Fruit fly (Drosophila melanogaster) whole organism, embryonic: ENCODE data around the gene NdufV3.

Experiments
- Antp ChIP-seq: fragments of 200-800 bp; sonication (Bioruptor generic); optimal IDR thresholded peaks from 3 replicates; lab custom pipeline; 2016; ENCODE audit warnings: missing biosample characterization, missing genetic modification characterization
- Atf3 ChIP-seq: fragments of 200-800 bp; sonication (Bioruptor generic); optimal IDR thresholded peaks from 3 replicates; lab custom pipeline; 2016; ENCODE audit warnings: missing biosample characterization, missing genetic modification characterization
- CG10654 ChIP-seq: fragments of 200-800 bp; sonication (Bioruptor generic); optimal IDR thresholded peaks from 2 replicates; lab custom pipeline; 2016; ENCODE audit warnings: missing biosample characterization, missing genetic modification characterization
- CG10979 ChIP-seq: fragments of 200-800 bp; sonication (Bioruptor generic); optimal IDR thresholded peaks from 2 replicates; lab custom pipeline; 2018; ENCODE audit warnings: missing biosample characterization, mild to moderate bottlenecking, missing genetic modification characterization, moderate library complexity
- CG11093 ChIP-seq: fragments of 200-800 bp; sonication (Bioruptor generic); IDR thresholded peaks from 3 replicates; pipeline ENCODE4 v1.3.6; 2022; ENCODE audit warnings: missing biosample characterization, missing genetic modification characterization
- CG11398 ChIP-seq: fragments of 200-800 bp; sonication (Bioruptor generic); optimal IDR thresholded peaks from 2 replicates; lab custom pipeline; 2016; ENCODE audit warnings: missing biosample characterization, missing genetic modification characterization
- CG11560 ChIP-seq: fragments of 200-800 bp; sonication (Bioruptor generic); IDR thresholded peaks from 3 replicates; pipeline ENCODE4 v1.3.6; 2022; ENCODE audit warnings: missing biosample characterization, missing genetic modification characterization
- CG12769 ChIP-seq: fragments of 200-800 bp; sonication (Bioruptor generic); optimal IDR thresholded peaks from 2 replicates; lab custom pipeline; 2019; ENCODE audit warnings: missing biosample characterization, mild to moderate bottlenecking, missing genetic modification characterization, moderate library complexity
- CG17328 ChIP-seq: fragments of 200-800 bp; sonication (Bioruptor generic); IDR thresholded peaks from 2 replicates; pipeline ENCODE4 v1.3.6; 2022; ENCODE audit warnings: missing biosample characterization, missing genetic modification characterization
- CG17385 ChIP-seq: fragments of 200-800 bp; sonication (Bioruptor generic); optimal IDR thresholded peaks from 3 replicates; lab custom pipeline; 2018; ENCODE audit warnings: missing biosample characterization, mild to moderate bottlenecking, missing genetic modification characterization
- CG1832 ChIP-seq: fragments of 200-800 bp; sonication (Bioruptor generic); optimal IDR thresholded peaks from 2 replicates; lab custom pipeline; 2017; ENCODE audit warnings: missing biosample characterization, mild to moderate bottlenecking, missing genetic modification characterization, inconsistent platforms
- CG31224 ChIP-seq: fragments of 200-800 bp; sonication (Bioruptor generic); IDR thresholded peaks from 2 replicates; pipeline ENCODE4 v1.3.6; 2022; ENCODE audit warnings: missing biosample characterization, missing genetic modification characterization
- CG32532 ChIP-seq: fragments of 200-800 bp; sonication (Bioruptor generic); IDR thresholded peaks from 2 replicates; pipeline ENCODE4 v1.3.6; 2022; ENCODE audit warnings: missing biosample characterization, missing genetic modification characterization
- CG42726 ChIP-seq: fragments of 200-800 bp; sonication (Bioruptor generic); IDR thresholded peaks from 2 replicates; pipeline ENCODE4 v1.3.6; 2022; ENCODE audit warnings: missing biosample characterization, missing genetic modification characterization; ENCODE audit not compliant: partially characterized antibody
- CG43689 ChIP-seq: fragments of 200-800 bp; sonication (Bioruptor generic); IDR thresholded peaks from 2 replicates; pipeline ENCODE4 v1.3.6; 2022; ENCODE audit warnings: missing biosample characterization, missing genetic modification characterization
- CG4617 ChIP-seq: fragments of 200-800 bp; sonication (Bioruptor generic); optimal IDR thresholded peaks from 3 replicates; lab custom pipeline; 2016; ENCODE audit warnings: missing biosample characterization, missing genetic modification characterization, borderline replicate concordance
- CG6765 ChIP-seq: fragments of 200-800 bp; sonication (Bioruptor generic); optimal IDR thresholded peaks from 3 replicates; lab custom pipeline; 2017; ENCODE audit warnings: missing biosample characterization, mild to moderate bottlenecking, missing genetic modification characterization
- CG6813 ChIP-seq: fragments of 200-800 bp; sonication (Bioruptor generic); optimal IDR thresholded peaks from 2 replicates; lab custom pipeline; 2017; ENCODE audit warnings: missing biosample characterization, missing genetic modification characterization, mild to moderate bottlenecking, moderate library complexity, missing genetic modification reagents
- CG7745 ChIP-seq: fragments of 200-800 bp; sonication (Bioruptor generic); optimal IDR thresholded peaks from 2 replicates; lab custom pipeline; 2018; ENCODE audit warnings: missing biosample characterization, mild to moderate bottlenecking, missing genetic modification characterization, moderate library complexity
- CHES-1-like ChIP-seq: fragments of 200-800 bp; sonication (Bioruptor generic); optimal IDR thresholded peaks from 2 replicates; lab custom pipeline; 2016; ENCODE audit warnings: missing biosample characterization, missing genetic modification characterization
- Chrac-16 ChIP-seq: fragments of 200-800 bp; sonication (Bioruptor generic); optimal IDR thresholded peaks from 3 replicates; lab custom pipeline; 2016; ENCODE audit warnings: missing biosample characterization, missing genetic modification characterization
- D19B ChIP-seq: fragments of 200-800 bp; sonication (Bioruptor generic); optimal IDR thresholded peaks from 2 replicates; lab custom pipeline; 2017; ENCODE audit warnings: missing biosample characterization, mild to moderate bottlenecking, missing genetic modification characterization
- E2f2 ChIP-seq: fragments of 200-800 bp; sonication (Bioruptor generic); IDR thresholded peaks from 2 replicates; pipeline ENCODE4 v1.3.6; 2022; ENCODE audit warnings: missing biosample characterization, missing genetic modification characterization
- Lhr ChIP-seq: fragments of 200-800 bp; sonication (Bioruptor generic); optimal IDR thresholded peaks from 3 replicates; lab custom pipeline; 2017; ENCODE audit warnings: mild to moderate bottlenecking, missing biosample characterization, missing genetic modification reagents, missing genetic modification characterization
- Myb ChIP-seq: fragments of 200-800 bp; sonication (Bioruptor generic); optimal IDR thresholded peaks from 2 replicates; lab custom pipeline; 2016; ENCODE audit warnings: missing biosample characterization, missing genetic modification characterization
- NC2β ChIP-seq: fragments of 200-800 bp; sonication (Bioruptor generic); optimal IDR thresholded peaks from 2 replicates; lab custom pipeline; 2016; ENCODE audit warnings: missing biosample characterization, missing genetic modification characterization
- NK7.1 ChIP-seq: fragments of 200-800 bp; sonication (Bioruptor generic); optimal IDR thresholded peaks from 3 replicates; lab custom pipeline; 2016; ENCODE audit warnings: missing biosample characterization, missing genetic modification characterization
- Oaz ChIP-seq: fragments of 200-800 bp; sonication (Bioruptor generic); IDR thresholded peaks from 2 replicates; pipeline ENCODE4 v1.3.6; 2022; ENCODE audit warnings: missing biosample characterization, missing genetic modification characterization
- Tbp ChIP-seq: fragments of >200 bp; optimal IDR thresholded peaks from 2 replicates; lab custom pipeline; 2018; ENCODE audit warnings: missing biosample characterization, missing genetic modification characterization
- ab ChIP-seq: fragments of 200-800 bp; sonication (Bioruptor generic); optimal IDR thresholded peaks from 2 replicates; lab custom pipeline; 2016; ENCODE audit warnings: missing biosample characterization, missing genetic modification characterization
- aop ChIP-seq: fragments of 200-800 bp; sonication (Bioruptor generic); IDR thresholded peaks from 2 replicates; pipeline ENCODE4 v1.3.6; 2022; ENCODE audit warnings: missing biosample characterization, missing genetic modification characterization
- btn ChIP-seq: fragments of 200-800 bp; sonication (Bioruptor generic); optimal IDR thresholded peaks from 2 replicates; lab custom pipeline; 2016; ENCODE audit warnings: missing biosample characterization, missing genetic modification characterization
- cad ChIP-seq: fragments of >200 bp; optimal IDR thresholded peaks from 2 replicates; lab custom pipeline; 2017; ENCODE audit warnings: missing biosample characterization, missing genetic modification characterization
- danr ChIP-seq: fragments of 200-800 bp; sonication (Bioruptor generic); IDR thresholded peaks from 2 replicates; pipeline ENCODE4 v1.3.6; 2022; ENCODE audit warnings: missing biosample characterization, missing genetic modification characterization
- dati ChIP-seq: fragments of 200-800 bp; sonication (Bioruptor generic); IDR thresholded peaks from 2 replicates; pipeline ENCODE4 v1.3.6; 2022; ENCODE audit warnings: missing biosample characterization, missing genetic modification characterization
- dm ChIP-seq: fragments of 200-800 bp; sonication (Bioruptor generic); optimal IDR thresholded peaks from 3 replicates; lab custom pipeline; 2016; ENCODE audit warnings: missing biosample characterization, missing genetic modification characterization
- dmrt99B ChIP-seq: fragments of 200-800 bp; sonication (Bioruptor generic); optimal IDR thresholded peaks from 2 replicates; lab custom pipeline; 2018; ENCODE audit warnings: missing biosample characterization, mild to moderate bottlenecking, missing genetic modification characterization, moderate library complexity
- en ChIP-seq: fragments of 200-800 bp; sonication (Bioruptor generic); optimal IDR thresholded peaks from 2 replicates; lab custom pipeline; 2016; ENCODE audit warnings: missing biosample characterization, missing genetic modification characterization
- esg ChIP-seq: fragments of 200-800 bp; sonication (Bioruptor generic); conservative IDR thresholded peaks from 2 replicates; pipeline ENCODE4 v1.3.6; 2022; ENCODE audit warnings: missing biosample characterization, missing genetic modification characterization
- fd3F ChIP-seq: fragments of 200-800 bp; sonication (Bioruptor generic); optimal IDR thresholded peaks from 2 replicates; lab custom pipeline; 2018; ENCODE audit warnings: missing biosample characterization, mild to moderate bottlenecking, missing genetic modification characterization, moderate library complexity
- ham ChIP-seq: fragments of 200-800 bp; sonication (Bioruptor generic); IDR thresholded peaks from 2 replicates; pipeline ENCODE4 v1.3.6; 2022; ENCODE audit warnings: missing biosample characterization, missing genetic modification characterization
- jigr1 ChIP-seq: fragments of 200-800 bp; sonication (Bioruptor generic); IDR thresholded peaks from 3 replicates; pipeline ENCODE4 v1.3.6; 2022; ENCODE audit warnings: missing biosample characterization, missing genetic modification characterization
- kay ChIP-seq: fragments of 200-800 bp; sonication (Bioruptor generic); optimal IDR thresholded peaks from 2 replicates; lab custom pipeline; 2016; ENCODE audit warnings: missing biosample characterization, missing genetic modification characterization
- ken ChIP-seq: fragments of 200-800 bp; sonication (Bioruptor generic); IDR thresholded peaks from 3 replicates; pipeline ENCODE4 v1.3.6; 2022; ENCODE audit warnings: missing biosample characterization, missing genetic modification characterization
- lmd ChIP-seq: fragments of 200-800 bp; sonication (Bioruptor generic); IDR thresholded peaks from 2 replicates; pipeline ENCODE4 v1.3.6; 2022; ENCODE audit warnings: missing biosample characterization, missing genetic modification characterization
- nom ChIP-seq: fragments of 200-800 bp; sonication (Bioruptor generic); optimal IDR thresholded peaks from 2 replicates; lab custom pipeline; 2017; ENCODE audit warnings: missing biosample characterization, missing genetic modification characterization, mild to moderate bottlenecking, moderate library complexity, missing genetic modification reagents
- onecut ChIP-seq: fragments of 200-800 bp; sonication (Bioruptor generic); IDR thresholded peaks from 2 replicates; pipeline ENCODE4 v1.3.6; 2022; ENCODE audit warnings: missing biosample characterization, missing genetic modification characterization
- tll ChIP-seq, 2 experiments: fragments of 200-800 bp in 1 of 2; fragments of >200 bp in 1 of 2; sonication (Bioruptor generic) in 1 of 2; optimal IDR thresholded peaks; 2 replicates each; lab custom pipeline; 2017 to 2019; ENCODE audit warnings: missing biosample characterization in 2 of 2, missing genetic modification characterization in 2 of 2, mild to moderate bottlenecking in 1 of 2, moderate library complexity in 1 of 2
- vfl ChIP-seq: fragments of 200-800 bp; sonication (Bioruptor generic); optimal IDR thresholded peaks from 2 replicates; lab custom pipeline; 2016; ENCODE audit warnings: missing biosample characterization, missing genetic modification characterization
- zfh1 ChIP-seq: fragments of 200-800 bp; sonication (Bioruptor generic); IDR thresholded peaks from 3 replicates; pipeline ENCODE4 v1.3.6; 2022; ENCODE audit warnings: missing biosample characterization, missing genetic modification characterization

The NdufV3 gene

dm6 chrX:11390625-11391363, 41.0 kb downstream of the NdufV3 start (continued):
- peak; percentile 43 for TF ChIP-seq danr (GFP tag; lab: Robert Waterston, UW)
- peak; percentile 82 for TF ChIP-seq ab (GFP tag; lab: Kevin White, UChicago)
- TF ChIP-seq CG7745 = no peak
- TF ChIP-seq CG4617 (GFP tag; lab: Kevin White, UChicago) = peak; percentile 55
- no peak for TF ChIP-seq nom (GFP tag; lab: Kevin White, UChicago)
- peak; percentile 64 for TF ChIP-seq Myb (GFP tag; lab: Kevin White, UChicago)
- TF ChIP-seq CG12769 (tag; lab: Kevin White, UChicago) = peak; percentile 94
- peak; percentile 90 for TF ChIP-seq D19B (GFP tag; lab: Kevin White, UChicago)
- peak; percentile 85 for TF ChIP-seq CG17328 (GFP tag; lab: Robert Waterston, UW)
- TF ChIP-seq CG42726 = no peak
- peak; percentile 51 for TF ChIP-seq en
- peak; percentile 74 for TF ChIP-seq Antp (GFP tag; lab: Kevin White, UChicago)
- TF ChIP-seq CG11560 (tag; lab: Robert Waterston, UW) = peak; percentile 78
- TF ChIP-seq fd3F (GFP tag; lab: Kevin White, UChicago) = peak; percentile 60
- TF ChIP-seq Atf3 = peak; percentile 57
- peak; percentile 41 for TF ChIP-seq kay (GFP tag; lab: Kevin White, UChicago)
- TF ChIP-seq lmd (GFP tag; lab: Robert Waterston, UW) = peak; percentile 84
- TF ChIP-seq CHES-1-like = peak; percentile 81
- TF ChIP-seq dati (GFP tag; lab: Robert Waterston, UW) = peak; percentile 65; the same call in 1 of the 2 replicates
- TF ChIP-seq btn (GFP tag; lab: Kevin White, UChicago) = no peak
- TF ChIP-seq NC2β = peak; percentile 72
- TF ChIP-seq CG17385 (GFP tag; lab: Kevin White, UChicago) = peak; percentile 51
- peak; percentile 61 for TF ChIP-seq CG11398
- TF ChIP-seq CG6765 (GFP tag; lab: Kevin White, UChicago) = peak; percentile 49
- peak; percentile 86 for TF ChIP-seq zfh1 (GFP tag; lab: Robert Waterston, UW)
- TF ChIP-seq cad (GFP tag; lab: Kevin White, UChicago) = no peak
- 0 out of 2 replicates have a peak, but pooled peaks have one; percentile 22 for TF ChIP-seq aop (GFP tag; lab: Robert Waterston, UW)
- peak; percentile 70 for TF ChIP-seq CG11093 (GFP tag; lab: Robert Waterston, UW)
- TF ChIP-seq onecut (GFP tag; lab: Robert Waterston, UW) = peak; percentile 62
- peak; percentile 84 for TF ChIP-seq ken (GFP tag; lab: Robert Waterston, UW)
- peak; percentile 58 for TF ChIP-seq vfl (GFP tag; lab: Kevin White, UChicago)
- TF ChIP-seq dm (GFP tag; lab: Kevin White, UChicago) = peak; percentile 56
- TF ChIP-seq CG6813 = peak; percentile 54
- peak; percentile 4 for TF ChIP-seq NK7.1
- no peak for TF ChIP-seq CG1832 (GFP tag; lab: Kevin White, UChicago)
- TF ChIP-seq Chrac-16 (GFP tag; lab: Kevin White, UChicago) = peak; percentile 65
- peak; percentile 63 for TF ChIP-seq Oaz (GFP tag; lab: Robert Waterston, UW)
- TF ChIP-seq esg = peak; percentile 79
- peak; percentile 70 for TF ChIP-seq CG10654 (GFP tag; lab: Kevin White, UChicago)
- TF ChIP-seq Tbp (GFP tag; lab: Kevin White, UChicago) = no peak
- TF ChIP-seq jigr1 (GFP tag; lab: Robert Waterston, UW) = 0 out of 3 replicates have a peak, but pooled peaks have one; percentile 18
- peak; percentile 41 for TF ChIP-seq Lhr (GFP tag; lab: Kevin White, UChicago)
- peak; percentile 93 for TF ChIP-seq CG32532
- peak; percentile 59 for TF ChIP-seq E2f2 (GFP tag; lab: Robert Waterston, UW)
- peak; percentile 67; the same call in 1 of the 2 replicates for TF ChIP-seq ham (GFP tag; lab: Robert Waterston, UW)
- peak; percentile 57 for TF ChIP-seq CG10979 (tag; lab: Kevin White, UChicago)
- 0 out of 2 replicates have a peak, but pooled peaks have one; percentile 47 for TF ChIP-seq CG43689
- TF ChIP-seq CG31224 (GFP tag; lab: Robert Waterston, UW) = peak; percentile 75
- no peak for TF ChIP-seq tll (GFP tag; optimal IDR thresholded peaks at IDR 0.05; lab: Kevin White, UChicago)
- peak; percentile 80 for TF ChIP-seq dmrt99B (tag; lab: Kevin White, UChicago)
